Fruit fly (Drosophila melanogaster) whole organism, embryonic: ENCODE data around the gene CecB.

ENCODE experiments used
- ATbp ChIP-seq: fragments of 200-800 bp; sonication (Bioruptor generic); optimal IDR thresholded peaks from 2 replicates; lab custom pipeline; 2017; ENCODE audit warnings: missing biosample characterization, mild to moderate bottlenecking, missing genetic modification characterization, missing genetic modification reagents
- B-H1 ChIP-seq: fragments of 200-800 bp; sonication (Bioruptor generic); IDR thresholded peaks from 3 replicates; pipeline ENCODE4 v1.3.6; 2022; ENCODE audit warnings: missing biosample characterization, missing genetic modification characterization
- BEAF-32 ChIP-seq: fragments of 200-800 bp; sonication (Bioruptor generic); optimal IDR thresholded peaks from 3 replicates; lab custom pipeline; 2017; ENCODE audit warnings: missing biosample characterization, missing genetic modification characterization, mild to moderate bottlenecking, moderate library complexity, missing genetic modification reagents
- CG1024 ChIP-seq: fragments of 200-800 bp; sonication (Bioruptor generic); IDR thresholded peaks from 2 replicates; pipeline ENCODE4 v1.3.6; 2022; ENCODE audit warnings: missing biosample characterization, missing genetic modification characterization
- CG10959 ChIP-seq: fragments of 200-800 bp; sonication (Bioruptor generic); IDR thresholded peaks from 2 replicates; pipeline ENCODE4 v1.3.6; 2022; ENCODE audit warnings: missing biosample characterization, missing genetic modification characterization
- CG12104 ChIP-seq: fragments of 200-800 bp; sonication (Bioruptor generic); optimal IDR thresholded peaks from 3 replicates; lab custom pipeline; 2016; ENCODE audit warnings: missing biosample characterization, missing genetic modification characterization
- CG12219 ChIP-seq: fragments of 200-800 bp; sonication (Bioruptor generic); optimal IDR thresholded peaks from 3 replicates; lab custom pipeline; 2018; ENCODE audit warnings: missing biosample characterization, mild to moderate bottlenecking, missing genetic modification characterization
- CG12391 ChIP-seq: fragments of 200-800 bp; sonication (Bioruptor generic); optimal IDR thresholded peaks from 3 replicates; lab custom pipeline; 2018; ENCODE audit warnings: missing biosample characterization, mild to moderate bottlenecking, missing genetic modification characterization, moderate library complexity
- CG14667 ChIP-seq: fragments of 200-800 bp; sonication (Bioruptor generic); IDR thresholded peaks from 2 replicates; pipeline ENCODE4 v1.3.6; 2022; ENCODE audit warnings: missing biosample characterization, missing genetic modification characterization
- CG14965 ChIP-seq: fragments of 200-800 bp; sonication (Bioruptor generic); optimal IDR thresholded peaks from 2 replicates; lab custom pipeline; 2016; ENCODE audit warnings: missing biosample characterization, missing genetic modification characterization, borderline replicate concordance
- CG15269 ChIP-seq: fragments of 200-800 bp; sonication (Bioruptor generic); optimal IDR thresholded peaks from 2 replicates; lab custom pipeline; 2018; ENCODE audit warnings: missing biosample characterization, mild to moderate bottlenecking, missing genetic modification characterization, moderate library complexity
- CG15601 ChIP-seq: fragments of 200-800 bp; sonication (Bioruptor generic); optimal IDR thresholded peaks from 3 replicates; lab custom pipeline; 2019; ENCODE audit warnings: missing biosample characterization, mild to moderate bottlenecking, missing genetic modification characterization, moderate library complexity
- CG16815 ChIP-seq: fragments of 200-800 bp; sonication (Bioruptor generic); optimal IDR thresholded peaks from 3 replicates; lab custom pipeline; 2017; ENCODE audit warnings: missing biosample characterization, mild to moderate bottlenecking, missing genetic modification characterization
- CG17359 ChIP-seq: fragments of 200-800 bp; sonication (Bioruptor generic); optimal IDR thresholded peaks from 3 replicates; lab custom pipeline; 2018; ENCODE audit warnings: missing biosample characterization, mild to moderate bottlenecking, missing genetic modification characterization, moderate library complexity
- CG18619 ChIP-seq: fragments of 200-800 bp; sonication (Bioruptor generic); optimal IDR thresholded peaks from 3 replicates; lab custom pipeline; 2017; ENCODE audit warnings: missing biosample characterization, mild to moderate bottlenecking, missing genetic modification characterization
- CG3847 ChIP-seq: fragments of 200-800 bp; sonication (Bioruptor generic); IDR thresholded peaks from 2 replicates; pipeline ENCODE4 v1.3.6; 2022; ENCODE audit warnings: missing biosample characterization, missing genetic modification characterization
- CG3995 ChIP-seq: fragments of 200-800 bp; sonication (Bioruptor generic); optimal IDR thresholded peaks from 3 replicates; lab custom pipeline; 2016; ENCODE audit warnings: missing biosample characterization, missing genetic modification characterization
- CG4328 ChIP-seq: fragments of 200-800 bp; sonication (Bioruptor generic); optimal IDR thresholded peaks from 3 replicates; lab custom pipeline; 2017; ENCODE audit warnings: missing biosample characterization, missing genetic modification reagents, missing genetic modification characterization
- CG4707 ChIP-seq: fragments of 200-800 bp; sonication (Bioruptor generic); optimal IDR thresholded peaks from 2 replicates; lab custom pipeline; 2018; ENCODE audit warnings: missing biosample characterization, mild to moderate bottlenecking, missing genetic modification characterization, moderate library complexity
- CG6791 ChIP-seq: fragments of 200-800 bp; sonication (Bioruptor generic); IDR thresholded peaks from 3 replicates; pipeline ENCODE4 v1.3.6; 2022; ENCODE audit warnings: missing biosample characterization, missing genetic modification characterization; ENCODE audit not compliant: partially characterized antibody
- CG7745 ChIP-seq: fragments of 200-800 bp; sonication (Bioruptor generic); optimal IDR thresholded peaks from 2 replicates; lab custom pipeline; 2018; ENCODE audit warnings: missing biosample characterization, mild to moderate bottlenecking, missing genetic modification characterization, moderate library complexity
- CG8281 ChIP-seq: fragments of 200-800 bp; sonication (Bioruptor generic); optimal IDR thresholded peaks from 2 replicates; lab custom pipeline; 2018; ENCODE audit warnings: missing biosample characterization, mild to moderate bottlenecking, missing genetic modification characterization, moderate library complexity
- CG9932 ChIP-seq: fragments of 200-800 bp; sonication (Bioruptor generic); IDR thresholded peaks from 2 replicates; pipeline ENCODE4 v1.3.6; 2022; ENCODE audit warnings: missing biosample characterization, missing genetic modification characterization
- Dfd ChIP-seq, 2 experiments: fragments of >200 bp; optimal IDR thresholded peaks; 2 replicates each; lab custom pipeline; 2017; ENCODE audit warnings: missing biosample characterization in 2 of 2, missing genetic modification characterization in 2 of 2
- E2f2 ChIP-seq: fragments of 200-800 bp; sonication (Bioruptor generic); IDR thresholded peaks from 2 replicates; pipeline ENCODE4 v1.3.6; 2022; ENCODE audit warnings: missing biosample characterization, missing genetic modification characterization
- HHEX ChIP-seq: fragments of 200-800 bp; sonication (Bioruptor generic); optimal IDR thresholded peaks from 3 replicates; lab custom pipeline; 2017; ENCODE audit warnings: missing biosample characterization, mild to moderate bottlenecking, missing genetic modification characterization, missing genetic modification reagents
- HLH3B ChIP-seq: fragments of 200-800 bp; sonication (Bioruptor generic); IDR thresholded peaks from 2 replicates; pipeline ENCODE4 v1.3.6; 2022; ENCODE audit warnings: missing biosample characterization, missing genetic modification characterization
- HLH4C ChIP-seq: fragments of 200-800 bp; sonication (Bioruptor generic); IDR thresholded peaks from 3 replicates; pipeline ENCODE4 v1.3.6; 2022; ENCODE audit warnings: missing biosample characterization, missing genetic modification characterization; ENCODE audit not compliant: partially characterized antibody
- Lhr ChIP-seq: fragments of 200-800 bp; sonication (Bioruptor generic); optimal IDR thresholded peaks from 3 replicates; lab custom pipeline; 2017; ENCODE audit warnings: mild to moderate bottlenecking, missing biosample characterization, missing genetic modification reagents, missing genetic modification characterization
- Mad ChIP-seq: fragments of 200-800 bp; sonication (Bioruptor generic); optimal IDR thresholded peaks from 2 replicates; lab custom pipeline; 2016; ENCODE audit warnings: missing biosample characterization, missing genetic modification characterization
- Mes4 ChIP-seq: fragments of 200-800 bp; sonication (Bioruptor generic); optimal IDR thresholded peaks from 2 replicates; lab custom pipeline; 2016; ENCODE audit warnings: missing biosample characterization, missing genetic modification characterization
- NK7.1 ChIP-seq: fragments of 200-800 bp; sonication (Bioruptor generic); optimal IDR thresholded peaks from 3 replicates; lab custom pipeline; 2016; ENCODE audit warnings: missing biosample characterization, missing genetic modification characterization
- Nf-YB ChIP-seq: fragments of 200-800 bp; sonication (Bioruptor generic); optimal IDR thresholded peaks from 3 replicates; lab custom pipeline; 2019; ENCODE audit warnings: missing biosample characterization, mild to moderate bottlenecking, missing genetic modification characterization, moderate library complexity
- Optix ChIP-seq: fragments of 200-800 bp; sonication (Bioruptor generic); IDR thresholded peaks from 3 replicates; pipeline ENCODE4 v1.3.6; 2022; ENCODE audit warnings: missing biosample characterization, missing genetic modification characterization
- YL-1 ChIP-seq: fragments of 200-800 bp; sonication (Bioruptor generic); optimal IDR thresholded peaks from 3 replicates; lab custom pipeline; 2017; ENCODE audit warnings: missing biosample characterization, mild to moderate bottlenecking, missing genetic modification characterization
- bigmax ChIP-seq: fragments of 200-800 bp; sonication (Bioruptor generic); optimal IDR thresholded peaks from 2 replicates; lab custom pipeline; 2018; ENCODE audit warnings: missing biosample characterization, mild to moderate bottlenecking, missing genetic modification characterization
- cwo ChIP-seq: fragments of 200-800 bp; sonication (Bioruptor generic); optimal IDR thresholded peaks from 3 replicates; lab custom pipeline; 2017; ENCODE audit warnings: missing biosample characterization, missing genetic modification characterization, mild to moderate bottlenecking, moderate library complexity, missing genetic modification reagents
- dmrt99B ChIP-seq: fragments of 200-800 bp; sonication (Bioruptor generic); optimal IDR thresholded peaks from 2 replicates; lab custom pipeline; 2018; ENCODE audit warnings: missing biosample characterization, mild to moderate bottlenecking, missing genetic modification characterization, moderate library complexity
- exex ChIP-seq: fragments of 200-800 bp; sonication (Bioruptor generic); optimal IDR thresholded peaks from 4 replicates; lab custom pipeline; 2018; ENCODE audit warnings: missing biosample characterization, mild to moderate bottlenecking, missing genetic modification characterization, moderate library complexity
- fd3F ChIP-seq: fragments of 200-800 bp; sonication (Bioruptor generic); optimal IDR thresholded peaks from 2 replicates; lab custom pipeline; 2018; ENCODE audit warnings: missing biosample characterization, mild to moderate bottlenecking, missing genetic modification characterization, moderate library complexity
- jing ChIP-seq: fragments of 200-800 bp; sonication (Bioruptor generic); optimal IDR thresholded peaks from 2 replicates; lab custom pipeline; 2018; ENCODE audit warnings: missing biosample characterization, mild to moderate bottlenecking, missing genetic modification characterization
- nau ChIP-seq: fragments of 200-800 bp; sonication (Bioruptor generic); optimal IDR thresholded peaks from 3 replicates; lab custom pipeline; 2017; ENCODE audit warnings: missing biosample characterization, mild to moderate bottlenecking, missing genetic modification characterization, missing genetic modification reagents
- psq ChIP-seq: fragments of 200-800 bp; sonication (Bioruptor generic); optimal IDR thresholded peaks from 2 replicates; lab custom pipeline; 2017; ENCODE audit warnings: missing biosample characterization, missing genetic modification characterization
- ranshi ChIP-seq: fragments of 200-800 bp; sonication (Bioruptor generic); IDR thresholded peaks from 2 replicates; pipeline ENCODE4 v1.3.6; 2022; ENCODE audit warnings: missing biosample characterization, missing genetic modification characterization
- sisA ChIP-seq: fragments of 200-800 bp; sonication (Bioruptor generic); IDR thresholded peaks from 2 replicates; pipeline ENCODE4 v1.3.6; 2022; ENCODE audit warnings: missing biosample characterization, missing genetic modification characterization
- ssp ChIP-seq: fragments of 200-800 bp; sonication (Bioruptor generic); IDR thresholded peaks from 2 replicates; pipeline ENCODE4 v1.3.6; 2022; ENCODE audit warnings: missing biosample characterization, missing genetic modification characterization
- tll ChIP-seq, 2 experiments: fragments of 200-800 bp in 1 of 2; fragments of >200 bp in 1 of 2; sonication (Bioruptor generic) in 1 of 2; optimal IDR thresholded peaks; 2 replicates each; lab custom pipeline; 2017 to 2019; ENCODE audit warnings: missing biosample characterization in 2 of 2, missing genetic modification characterization in 2 of 2, mild to moderate bottlenecking in 1 of 2, moderate library complexity in 1 of 2
- vvl ChIP-seq: fragments of 200-800 bp; sonication (Bioruptor generic); IDR thresholded peaks from 2 replicates; pipeline ENCODE4 v1.3.6; 2022; ENCODE audit warnings: missing biosample characterization, missing genetic modification characterization
- zen2 ChIP-seq: fragments of 200-800 bp; sonication (Bioruptor generic); IDR thresholded peaks from 3 replicates; pipeline ENCODE4 v1.3.6; 2022; ENCODE audit warnings: missing biosample characterization, missing genetic modification characterization; ENCODE audit not compliant: partially characterized antibody

The CecB gene

dm6 chr3R:30195606-30196049 lies 18.0 kb downstream of the CecB start (continued):
- TF ChIP-seq psq (GFP tag; lab: Kevin White, UChicago) (no peak), bigmax (GFP tag; lab: Kevin White, UChicago) (peak; percentile 83), CG4707 (GFP tag; lab: Kevin White, UChicago) (no peak), CG3847 (GFP tag; lab: Robert Waterston, UW) (peak; percentile 63), CG17359 (tag; lab: Kevin White, UChicago) (peak; percentile 1), Lhr (GFP tag; lab: Kevin White, UChicago) (peak; percentile 20), CG12391 (tag; lab: Kevin White, UChicago) (peak; percentile 8), CG16815 (GFP tag; lab: Kevin White, UChicago) (no peak), sisA (no peak), vvl (peak; percentile 75), CG14965 (GFP tag; lab: Kevin White, UChicago) (no peak), Mad (GFP tag; lab: Kevin White, UChicago) (peak; percentile 10), nau (peak; percentile 14), HHEX (peak; percentile 14), CG15269 (peak; percentile 48), CG18619 (GFP tag; lab: Kevin White, UChicago) (no peak), ranshi (GFP tag; lab: Robert Waterston, UW) (no peak), B-H1 (GFP tag; lab: Robert Waterston, UW) (peak; percentile 40; the same call in 1 of the 3 replicates), tll (GFP tag; optimal IDR thresholded peaks at IDR 0.05; lab: Kevin White, UChicago) (no peak), CG12219 (peak; percentile 17), CG1024 (GFP tag; lab: Robert Waterston, UW) (no peak), exex (peak; percentile 26), zen2 (GFP tag; lab: Robert Waterston, UW) (no peak), jing (GFP tag; lab: Kevin White, UChicago) (no peak), CG6791 (GFP tag; lab: Robert Waterston, UW) (0 out of 3 replicates have a peak, but pooled peaks have one; percentile 35), dmrt99B (tag; lab: Kevin White, UChicago) (peak; percentile 2), Dfd (GFP tag; optimal IDR thresholded peaks at IDR 0.05; lab: Kevin White, UChicago) (no peak), ATbp (GFP tag; lab: Kevin White, UChicago) (peak; percentile 14), CG9932 (GFP tag; lab: Robert Waterston, UW) (no peak), HLH4C (no peak), CG7745 (tag; lab: Kevin White, UChicago) (no peak), NK7.1 (no peak), Nf-YB (GFP tag; lab: Kevin White, UChicago) (no peak), CG12104 (no peak), CG10959 (GFP tag; lab: Robert Waterston, UW) (no peak), CG15601 (peak; percentile 40), fd3F (no peak), E2f2 (GFP tag; lab: Robert Waterston, UW) (peak; percentile 40; the same call in 1 of the 2 replicates), HLH3B (GFP tag; lab: Robert Waterston, UW) (no peak), CG14667 (0 out of 2 replicates have a peak, but pooled peaks have one; percentile 20), Optix (no peak), BEAF-32 (GFP tag; lab: Kevin White, UChicago) (no peak), cwo (GFP tag; lab: Kevin White, UChicago) (peak; percentile 58), ssp (no peak), CG8281 (no peak), YL-1 (GFP tag; lab: Kevin White, UChicago) (peak; percentile 48), Mes4 (GFP tag; lab: Kevin White, UChicago) (no peak), CG4328 (GFP tag; lab: Kevin White, UChicago) (no peak), CG3995 (GFP tag; lab: Kevin White, UChicago) (no peak)
